Worm (Caenorhabditis elegans) whole organism, L4 larva: ENCODE data around the gene B0024.15.

Experiments used
- D1046.2 ChIP-seq: fragments of 200-800 bp; sonication (Bioruptor generic); IDR thresholded peaks from 2 replicates; pipeline ENCODE4 v1.3.6; 2022; ENCODE audit warnings: missing genetic modification characterization, missing compliant biosample characterization
- F49E8.2 ChIP-seq: sonication (generic microtip); optimal IDR thresholded peaks from 2 replicates; lab custom pipeline; 2016; ENCODE audit warnings: missing compliant biosample characterization, mild to moderate bottlenecking, missing genetic modification characterization, borderline replicate concordance
- ZK337.2 ChIP-seq: fragments of 200-800 bp; sonication (Bioruptor generic); IDR thresholded peaks from 2 replicates; pipeline ENCODE4 v1.3.6; 2022; ENCODE audit warnings: missing genetic modification reagents, missing genetic modification characterization, missing compliant biosample characterization
- ZK546.5 ChIP-seq, 2 experiments: sonication (generic microtip); optimal IDR thresholded peaks; 2 replicates each; lab custom pipeline; 2017; ENCODE audit warnings: missing biosample characterization in 2 of 2, missing genetic modification characterization in 2 of 2
- aha-1 ChIP-seq: fragments of 150-350 bp; peaks from one replicate; lab custom pipeline; 2014; ENCODE audit warnings: missing biosample characterization, missing genetic modification characterization
- ceh-20 ChIP-seq: fragments of 200-800 bp; sonication (Bioruptor generic); IDR thresholded peaks from 2 replicates; pipeline ENCODE4 v1.3.6; 2022; ENCODE audit warnings: missing genetic modification reagents, missing genetic modification characterization, missing compliant biosample characterization
- ceh-28 ChIP-seq: fragments of 150-350 bp; optimal IDR thresholded peaks from 2 replicates; lab custom pipeline; 2014; ENCODE audit warnings: missing biosample characterization, missing genetic modification reagents, missing genetic modification characterization
- ceh-44 ChIP-seq: fragments of 200-800 bp; sonication (Bioruptor generic); IDR thresholded peaks from 2 replicates; pipeline ENCODE4 v1.3.6; 2022; ENCODE audit warnings: missing genetic modification reagents, missing genetic modification characterization, missing compliant biosample characterization
- cey-2 ChIP-seq: sonication (generic microtip); optimal IDR thresholded peaks from 3 replicates; lab custom pipeline; 2017; ENCODE audit warnings: missing genetic modification characterization, mild to moderate bottlenecking, missing compliant biosample characterization, antibody characterized with exemption, borderline replicate concordance; ENCODE audit not compliant: insufficient read depth
- dmd-6 ChIP-seq: fragments of 200-800 bp; sonication (Bioruptor generic); IDR thresholded peaks from 2 replicates; pipeline ENCODE4 v1.3.6; 2022; ENCODE audit warnings: missing genetic modification reagents, missing genetic modification characterization, missing compliant biosample characterization
- dmd-9 ChIP-seq: fragments of 200-800 bp; sonication (Bioruptor generic); IDR thresholded peaks from 2 replicates; pipeline ENCODE4 v1.3.6; 2022; ENCODE audit warnings: missing genetic modification reagents, missing genetic modification characterization, missing compliant biosample characterization
- dpl-1 ChIP-seq: fragments of 150-350 bp; optimal IDR thresholded peaks from 2 replicates; lab custom pipeline; 2014; ENCODE audit warnings: missing biosample characterization, missing genetic modification reagents, missing genetic modification characterization
- duxl-1 ChIP-seq: sonication (generic microtip); optimal IDR thresholded peaks from 2 replicates; lab custom pipeline; 2016; ENCODE audit warnings: mild to moderate bottlenecking, missing genetic modification characterization, moderate library complexity, missing compliant biosample characterization; ENCODE audit not compliant: poor library complexity
- egl-43 ChIP-seq: fragments of 200-800 bp; sonication (Bioruptor generic); IDR thresholded peaks from 2 replicates; pipeline ENCODE4 v1.3.6; 2022; ENCODE audit warnings: missing genetic modification reagents, missing genetic modification characterization, missing compliant biosample characterization
- fos-1 ChIP-seq: fragments of 150-350 bp; optimal IDR thresholded peaks from 2 replicates; lab custom pipeline; 2014; ENCODE audit warnings: missing biosample characterization, missing genetic modification characterization
- hif-1 ChIP-seq, 2 experiments: sonication (generic microtip); optimal IDR thresholded peaks; 2 replicates each; lab custom pipeline; 2016 to 2017; ENCODE audit warnings: missing compliant biosample characterization in 2 of 2, missing genetic modification characterization in 2 of 2, missing genetic modification reagents in 2 of 2, missing genotype in 2 of 2, mild to moderate bottlenecking in 1 of 2
- hlh-30 ChIP-seq: sonication (generic microtip); optimal IDR thresholded peaks from 2 replicates; lab custom pipeline; 2017; ENCODE audit warnings: antibody characterized with exemption, mild to moderate bottlenecking, missing genetic modification characterization, missing compliant biosample characterization; ENCODE audit not compliant: insufficient read depth
- lim-7 ChIP-seq: fragments of 200-800 bp; sonication (Bioruptor generic); IDR thresholded peaks from 2 replicates; pipeline ENCODE4 v1.3.6; 2022; ENCODE audit warnings: missing genetic modification characterization, missing compliant biosample characterization
- lin-29 ChIP-seq: fragments of 200-800 bp; sonication (Bioruptor generic); IDR thresholded peaks from 2 replicates; pipeline ENCODE4 v1.3.6; 2022; ENCODE audit warnings: missing genetic modification reagents, missing genetic modification characterization, missing compliant biosample characterization
- lsy-2 ChIP-seq, 2 experiments: fragments of 150-350 bp in 1 of 2; sonication (generic microtip) in 1 of 2; optimal IDR thresholded peaks; 2 replicates each; lab custom pipeline; 2014 to 2017; ENCODE audit warnings: missing biosample characterization in 2 of 2, missing genetic modification characterization in 2 of 2
- madf-9 ChIP-seq: fragments of 200-800 bp; sonication (Bioruptor generic); conservative IDR thresholded peaks from 2 replicates; pipeline ENCODE4 v1.3.6; 2022; ENCODE audit warnings: missing genetic modification reagents, missing genetic modification characterization, missing compliant biosample characterization
- mdl-1 ChIP-seq, 2 experiments: fragments of 150-350 bp in 1 of 2; sonication (generic microtip) in 1 of 2; optimal IDR thresholded peaks; 2 replicates each; lab custom pipeline; 2014 to 2017; ENCODE audit warnings: missing biosample characterization in 2 of 2, missing genetic modification characterization in 2 of 2
- mes-2 ChIP-seq: sonication (generic microtip); optimal IDR thresholded peaks from 2 replicates; lab custom pipeline; 2016; ENCODE audit warnings: missing genotype, mild to moderate bottlenecking, missing genetic modification characterization, missing compliant biosample characterization; ENCODE audit not compliant: poor library complexity, severe bottlenecking
- nhr-10 ChIP-seq: fragments of 150-350 bp; optimal IDR thresholded peaks from 2 replicates; lab custom pipeline; 2014; ENCODE audit warnings: missing biosample characterization, missing genetic modification characterization
- nhr-41 ChIP-seq: fragments of 200-800 bp; sonication (Bioruptor generic); IDR thresholded peaks from 2 replicates; pipeline ENCODE4 v1.3.6; 2022; ENCODE audit warnings: missing genetic modification reagents, missing genetic modification characterization, missing compliant biosample characterization
- pha-4 ChIP-seq, 2 experiments: fragments of 150-350 bp in 1 of 2; fragments of 200-800 bp in 1 of 2; sonication (Bioruptor generic) in 1 of 2; IDR thresholded peaks in 1 of 2; optimal IDR thresholded peaks in 1 of 2; 2 replicates each; pipeline versions ENCODE4 v1.3.6 to Lab custom; 2014 to 2022; ENCODE audit warnings: missing genetic modification characterization in 2 of 2, missing genetic modification reagents in 2 of 2, missing biosample characterization in 1 of 2, missing compliant biosample characterization in 1 of 2
- php-3 ChIP-seq: fragments of 200-800 bp; sonication (Bioruptor generic); IDR thresholded peaks from 2 replicates; pipeline ENCODE4 v1.3.6; 2022; ENCODE audit warnings: missing genetic modification reagents, missing genetic modification characterization, missing compliant biosample characterization
- rbr-2 ChIP-seq: sonication (generic microtip); optimal IDR thresholded peaks from 2 replicates; lab custom pipeline; 2016; ENCODE audit warnings: missing genotype, missing genetic modification characterization, missing compliant biosample characterization
- sdz-12 ChIP-seq: fragments of 200-800 bp; sonication (Bioruptor generic); optimal IDR thresholded peaks from 2 replicates; lab custom pipeline; 2018; ENCODE audit warnings: mild to moderate bottlenecking, missing genetic modification characterization, missing compliant biosample characterization
- skn-1 ChIP-seq: fragments of 150-350 bp; optimal IDR thresholded peaks from 2 replicates; lab custom pipeline; 2014; ENCODE audit warnings: missing biosample characterization, missing genetic modification characterization
- spr-1 ChIP-seq: sonication (generic microtip); optimal IDR thresholded peaks from 2 replicates; lab custom pipeline; 2016; ENCODE audit warnings: mild to moderate bottlenecking, missing genetic modification characterization, missing compliant biosample characterization
- unc-130 ChIP-seq: sonication (generic microtip); optimal IDR thresholded peaks from 2 replicates; lab custom pipeline; 2016; ENCODE audit warnings: missing genetic modification reagents, missing genetic modification characterization, missing compliant biosample characterization
- unc-39 ChIP-seq: sonication (generic microtip); optimal IDR thresholded peaks from 2 replicates; lab custom pipeline; 2017; ENCODE audit warnings: missing biosample characterization, missing genetic modification characterization
- zip-11 ChIP-seq: fragments of 200-800 bp; sonication (Bioruptor generic); IDR thresholded peaks from 2 replicates; pipeline ENCODE4 v1.3.6; 2022; ENCODE audit warnings: missing genetic modification characterization, missing compliant biosample characterization
- zip-2 ChIP-seq: fragments of 150-350 bp; optimal IDR thresholded peaks from 2 replicates; lab custom pipeline; 2014; ENCODE audit warnings: missing biosample characterization, missing genetic modification characterization

Gene B0024.15

ce11 chrV:10313953-10314352 lies 24.1 kb downstream of the B0024.15 start, which contains the start of gene gcy-6 (continued):
- no peak for TF ChIP-seq skn-1

ce11 chrV:10314371-10314770 lies 24.5 kb downstream of the B0024.15 start, which contains the start of gene trx-2:
Gene trx-2 (plus strand): TSS chrV:10314671.
- no peak for TF ChIP-seq unc-39 (tag; lab: Kevin White, UChicago)
- TF ChIP-seq fos-1 (tag; lab: Kevin White, UChicago) = no peak
- no peak for TF ChIP-seq spr-1
- TF ChIP-seq zip-2 = no peak
- TF ChIP-seq lim-7 = no peak
- TF ChIP-seq ceh-20 (GFP tag; lab: Robert Waterston, UW) = no peak
- TF ChIP-seq ZK337.2 = no peak
- TF ChIP-seq sdz-12 = no peak
- no peak for TF ChIP-seq D1046.2 (GFP tag; lab: Robert Waterston, UW)
- TF ChIP-seq rbr-2 (tag; lab: Kevin White, UChicago) = no peak
- no peak for TF ChIP-seq egl-43 (GFP tag; lab: Robert Waterston, UW)
- TF ChIP-seq nhr-41 (GFP tag; lab: Robert Waterston, UW) = no peak
- TF ChIP-seq aha-1 (tag; lab: Kevin White, UChicago) = no peak
- TF ChIP-seq cey-2 (tag; lab: Kevin White, UChicago) = no peak
- TF ChIP-seq, all 104 proteins: peak for 0

- no peak for TF ChIP-seq mdl-1 (tag; optimal IDR thresholded peaks at IDR 0.05; lab: Kevin White, UChicago)
- no peak for TF ChIP-seq ceh-28 (tag; lab: Kevin White, UChicago)
- peak; percentile 67 for TF ChIP-seq aha-1 (tag; lab: Kevin White, UChicago)
- no peak for TF ChIP-seq ZK546.5 (tag; optimal IDR thresholded peaks at IDR 0.05; lab: Kevin White, UChicago)
- TF ChIP-seq, all 104 proteins: peak for 1
Measured at ce11 chrV:10317294-10317693, 27.5 kb downstream of the B0024.15 start, which contains the start of gene asps-1. Gene asps-1 (minus strand): TSS chrV:10317394.

- TF ChIP-seq php-3 (GFP tag; lab: Robert Waterston, UW) = no peak
Measured at ce11 chrV:10319434-10319833, 29.6 kb downstream of the B0024.15 start, which contains the start of gene B0024.11. Gene B0024.11 (minus strand): TSS chrV:10319534.

ce11 chrV:10320101-10320761 lies 30.4 kb downstream of the B0024.15 start, which contains the start of the genes gna-1 and B0024.13:
Gene gna-1 (minus strand): TSS chrV:10320151.
Gene B0024.13 (plus strand): TSS chrV:10320711.
- TF ChIP-seq rbr-2 (tag; lab: Kevin White, UChicago) (peak; percentile 36), zip-11 (GFP tag; lab: Robert Waterston, UW) (no peak), pha-4 (GFP tag; IDR thresholded peaks at IDR 0.05; lab: Robert Waterston, UW) (no peak), pha-4 (tag; optimal IDR thresholded peaks at IDR 0.05; lab: Kevin White, UChicago) (peak; percentile 21), madf-9 (GFP tag; lab: Robert Waterston, UW) (no peak), ceh-44 (GFP tag; lab: Robert Waterston, UW) (0 out of 2 replicates have a peak, but pooled peaks have one; percentile 45), dmd-6 (GFP tag; lab: Robert Waterston, UW) (peak; percentile 47; the same call in 1 of the 2 replicates), F49E8.2 (tag; lab: Kevin White, UChicago) (no peak), lin-29 (no peak), nhr-10 (tag; lab: Kevin White, UChicago) (no peak), dmd-9 (GFP tag; lab: Robert Waterston, UW) (0 out of 2 replicates have a peak, but pooled peaks have one; percentile 49), php-3 (GFP tag; lab: Robert Waterston, UW) (no peak), lsy-2 (tag; optimal IDR thresholded peaks at IDR 0.05; lab: Kevin White, UChicago) (no peak), duxl-1 (tag; lab: Kevin White, UChicago) (peak; percentile 35), dpl-1 (peak; percentile 61), mes-2 (tag; lab: Kevin White, UChicago) (peak; percentile 98), ZK337.2 (peak; percentile 18; the same call in 1 of the 2 replicates), hif-1 (tag; optimal IDR thresholded peaks at IDR 0.05; lab: Kevin White, UChicago) (peak in 1 of 2 experiments; percentile 83), unc-130 (GFP tag; lab: Kevin White, UChicago) (peak; percentile 87), ceh-28 (tag; lab: Kevin White, UChicago) (no peak), hlh-30 (tag; lab: Kevin White, UChicago) (no peak), unc-39 (tag; lab: Kevin White, UChicago) (no peak)
